Fruit fly (Drosophila melanogaster): Measurements from ENCODE around the gene CG4119.

The CG4119 gene

dm6 chrX:5689417-5690215 lies 23.8 kb downstream of the CG4119 start, which contains the start of the genes PGAP1 and cv (continued):
- TF ChIP-seq CG8765 (GFP tag; IDR thresholded peaks at IDR 0.05) (no peak), CG12104 (GFP tag; optimal IDR thresholded peaks at IDR 0.05) (no peak), CG12299 (tag; optimal IDR thresholded peaks at IDR 0.05) (no peak), CG32767 (GFP tag; IDR thresholded peaks at IDR 0.05) (no peak), CG43689 (GFP tag; IDR thresholded peaks at IDR 0.05) (no peak), HLH54F (GFP tag; optimal IDR thresholded peaks at IDR 0.05) (peak; percentile 37), mirr (GFP tag; optimal IDR thresholded peaks at IDR 0.05) (no peak), Xbp1 (GFP tag; optimal IDR thresholded peaks at IDR 0.05) (peak; percentile 5), Mrtf (GFP tag; IDR thresholded peaks at IDR 0.05) (no peak), Dad (GFP tag; optimal IDR thresholded peaks at IDR 0.05) (no peak), gce (GFP tag; IDR thresholded peaks at IDR 0.05) (no peak), Nf-YB (GFP tag; optimal IDR thresholded peaks at IDR 0.05) (no peak), Dll (GFP tag; IDR thresholded peaks at IDR 0.05; ENCODE audit: partially characterized antibody) (peak; percentile 79), Ets97D (GFP tag; optimal IDR thresholded peaks at IDR 0.05) (no peak), ro (GFP tag; IDR thresholded peaks at IDR 0.05) (no peak), ci (GFP tag; IDR thresholded peaks at IDR 0.05) (peak; percentile 11; the same call in 1 of the 3 replicates), pho (GFP tag; optimal IDR thresholded peaks at IDR 0.05) (peak; percentile 15), sisA (GFP tag; IDR thresholded peaks at IDR 0.05) (no peak), CG3163 (GFP tag; optimal IDR thresholded peaks at IDR 0.05) (no peak), CG2712 (tag; optimal IDR thresholded peaks at IDR 0.05) (peak; percentile 47), CG15696 (tag; optimal IDR thresholded peaks at IDR 0.05) (no peak), gsb (GFP tag; IDR thresholded peaks at IDR 0.05) (no peak), CG10979 (tag; optimal IDR thresholded peaks at IDR 0.05) (no peak), lov (optimal IDR thresholded peaks at IDR 0.05) (no peak), lov (GFP tag; IDR thresholded peaks at IDR 0.05) (no peak), Drgx (GFP tag; IDR thresholded peaks at IDR 0.05) (no peak), Atf-2 (GFP tag; optimal IDR thresholded peaks at IDR 0.05) (peak; percentile 18), caup (GFP tag; optimal IDR thresholded peaks at IDR 0.05; ENCODE audit: severe bottlenecking) (no peak), CG17912 (GFP tag; optimal IDR thresholded peaks at IDR 0.05) (no peak), Sin3A (optimal IDR thresholded peaks at IDR 0.05) (no peak), NC2β (GFP tag; optimal IDR thresholded peaks at IDR 0.05) (no peak), pnt (GFP tag; optimal IDR thresholded peaks at IDR 0.05) (no peak), Lhr (GFP tag; optimal IDR thresholded peaks at IDR 0.05) (peak; percentile 12), CG2116 (GFP tag; optimal IDR thresholded peaks at IDR 0.05) (peak; percentile 61), Ptx1 (GFP tag; IDR thresholded peaks at IDR 0.05) (no peak), crol (GFP tag; IDR thresholded peaks at IDR 0.05) (no peak), Fer3 (tag; optimal IDR thresholded peaks at IDR 0.05) (no peak), Rx (GFP tag; IDR thresholded peaks at IDR 0.05) (no peak), Kr (GFP tag; optimal IDR thresholded peaks at IDR 0.05) (no peak), kni (GFP tag; optimal IDR thresholded peaks at IDR 0.05) (peak; percentile 85), CG15073 (GFP tag; optimal IDR thresholded peaks at IDR 0.05) (no peak), kah (GFP tag; optimal IDR thresholded peaks at IDR 0.05) (no peak), CG10654 (GFP tag; optimal IDR thresholded peaks at IDR 0.05) (peak; percentile 11), psq (GFP tag; optimal IDR thresholded peaks at IDR 0.05) (no peak), Ravus (GFP tag; IDR thresholded peaks at IDR 0.05) (no peak), CG34376 (GFP tag; optimal IDR thresholded peaks at IDR 0.05) (no peak), CG7987 (GFP tag; optimal IDR thresholded peaks at IDR 0.05) (no peak), CG11560 (tag; IDR thresholded peaks at IDR 0.05) (peak; percentile 96), CG30431 (GFP tag; optimal IDR thresholded peaks at IDR 0.05) (no peak), TFAM (GFP tag; optimal IDR thresholded peaks at IDR 0.05) (no peak), odd (GFP tag; optimal IDR thresholded peaks at IDR 0.05) (no peak)

Measured in whole organism, embryonic.